Worm (Caenorhabditis elegans) whole organism, L4 larva: ENCODE results near the gene Y67D2.2.
A peak's percentile ranks its signal among the peaks of the same experiment; 100 is the strongest.

Experiments used
- D1046.2 ChIP-seq: fragments of 200-800 bp; sonication (Bioruptor generic); IDR thresholded peaks from 2 replicates; pipeline ENCODE4 v1.3.6; 2022; ENCODE audit warnings: missing genetic modification characterization, missing compliant biosample characterization
- F26F4.8 ChIP-seq: fragments of 200-800 bp; sonication (Bioruptor generic); conservative IDR thresholded peaks from 2 replicates; pipeline ENCODE4 v1.3.6; 2022; ENCODE audit warnings: missing genetic modification characterization, missing compliant biosample characterization
- T20F7.1 ChIP-seq: fragments of 200-800 bp; sonication (Bioruptor generic); optimal IDR thresholded peaks from 2 replicates; lab custom pipeline; 2018; ENCODE audit warnings: mild to moderate bottlenecking, missing genetic modification characterization, missing compliant biosample characterization
- T26A8.4 ChIP-seq: fragments of 200-800 bp; sonication (Bioruptor generic); IDR thresholded peaks from 2 replicates; pipeline ENCODE4 v1.3.6; 2022; ENCODE audit warnings: missing genetic modification characterization, missing compliant biosample characterization
- Y105C5A.15 ChIP-seq: fragments of 200-800 bp; sonication (Bioruptor generic); IDR thresholded peaks from 2 replicates; pipeline ENCODE4 v1.3.6; 2022; ENCODE audit warnings: missing genetic modification characterization, missing compliant biosample characterization
- Y5F2A.4 ChIP-seq: fragments of 200-800 bp; sonication (Bioruptor generic); optimal IDR thresholded peaks from 2 replicates; lab custom pipeline; 2018; ENCODE audit warnings: mild to moderate bottlenecking, missing genetic modification characterization, missing compliant biosample characterization
- Y75B8A.6 ChIP-seq: fragments of 200-800 bp; sonication (Bioruptor generic); IDR thresholded peaks from 2 replicates; pipeline ENCODE4 v1.3.6; 2022; ENCODE audit warnings: missing genetic modification reagents, missing genetic modification characterization, missing compliant biosample characterization
- aly-2 ChIP-seq: sonication (generic microtip); optimal IDR thresholded peaks from 2 replicates; lab custom pipeline; 2018; ENCODE audit warnings: missing biosample characterization, missing genetic modification characterization
- ceh-28 ChIP-seq: fragments of 150-350 bp; optimal IDR thresholded peaks from 2 replicates; lab custom pipeline; 2014; ENCODE audit warnings: missing biosample characterization, missing genetic modification reagents, missing genetic modification characterization
- ceh-62 ChIP-seq: sonication (generic microtip); optimal IDR thresholded peaks from 2 replicates; lab custom pipeline; 2017; ENCODE audit warnings: missing biosample characterization, missing genetic modification characterization
- ceh-82 ChIP-seq: sonication (generic microtip); optimal IDR thresholded peaks from 2 replicates; lab custom pipeline; 2017; ENCODE audit warnings: missing biosample characterization, missing genetic modification characterization
- ctbp-1 ChIP-seq: fragments of 200-800 bp; sonication (Bioruptor generic); IDR thresholded peaks from 2 replicates; pipeline ENCODE4 v1.3.6; 2022; ENCODE audit warnings: missing genetic modification reagents, missing genetic modification characterization, missing compliant biosample characterization
- dmd-6 ChIP-seq: fragments of 200-800 bp; sonication (Bioruptor generic); IDR thresholded peaks from 2 replicates; pipeline ENCODE4 v1.3.6; 2022; ENCODE audit warnings: missing genetic modification reagents, missing genetic modification characterization, missing compliant biosample characterization
- dpl-1 ChIP-seq: fragments of 150-350 bp; optimal IDR thresholded peaks from 2 replicates; lab custom pipeline; 2014; ENCODE audit warnings: missing biosample characterization, missing genetic modification reagents, missing genetic modification characterization
- egl-27 ChIP-seq: sonication (generic microtip); optimal IDR thresholded peaks from 3 replicates; lab custom pipeline; 2017; ENCODE audit warnings: missing biosample characterization, missing genetic modification reagents, missing genetic modification characterization
- lim-7 ChIP-seq: fragments of 200-800 bp; sonication (Bioruptor generic); IDR thresholded peaks from 2 replicates; pipeline ENCODE4 v1.3.6; 2022; ENCODE audit warnings: missing genetic modification characterization, missing compliant biosample characterization
- lin-1 ChIP-seq: fragments of 200-800 bp; sonication (Bioruptor generic); IDR thresholded peaks from 2 replicates; pipeline ENCODE4 v1.3.6; 2022; ENCODE audit warnings: missing genetic modification reagents, missing genetic modification characterization, missing compliant biosample characterization
- lin-15B ChIP-seq: fragments of 150-350 bp; sonication (generic microtip); optimal IDR thresholded peaks from 3 replicates; lab custom pipeline; 2014; ENCODE audit warnings: missing biosample characterization, missing genetic modification characterization
- lin-29 ChIP-seq: fragments of 200-800 bp; sonication (Bioruptor generic); IDR thresholded peaks from 2 replicates; pipeline ENCODE4 v1.3.6; 2022; ENCODE audit warnings: missing genetic modification reagents, missing genetic modification characterization, missing compliant biosample characterization
- lin-38 ChIP-seq: fragments of 200-800 bp; sonication (Bioruptor generic); IDR thresholded peaks from 2 replicates; pipeline ENCODE4 v1.3.6; 2022; ENCODE audit warnings: missing genetic modification reagents, missing genetic modification characterization, missing compliant biosample characterization
- lsy-2 ChIP-seq, 2 experiments: fragments of 150-350 bp in 1 of 2; sonication (generic microtip) in 1 of 2; optimal IDR thresholded peaks; 2 replicates each; lab custom pipeline; 2014 to 2017; ENCODE audit warnings: missing biosample characterization in 2 of 2, missing genetic modification characterization in 2 of 2
- mdt-29 ChIP-seq: fragments of 200-800 bp; sonication (Bioruptor generic); IDR thresholded peaks from 2 replicates; pipeline ENCODE4 v1.3.6; 2022; ENCODE audit warnings: missing genetic modification reagents, missing genetic modification characterization, missing compliant biosample characterization
- mep-1 ChIP-seq: fragments of 150-350 bp; sonication (generic microtip); optimal IDR thresholded peaks from 3 replicates; lab custom pipeline; 2014; ENCODE audit warnings: missing biosample characterization, missing genetic modification characterization
- mxl-2 ChIP-seq: fragments of 200-800 bp; sonication (Bioruptor generic); conservative IDR thresholded peaks from 2 replicates; pipeline ENCODE4 v1.3.6; 2022; ENCODE audit warnings: missing genetic modification reagents, missing genetic modification characterization, missing compliant biosample characterization
- nhr-6 ChIP-seq: fragments of 150-350 bp; optimal IDR thresholded peaks from 2 replicates; lab custom pipeline; 2014; ENCODE audit warnings: missing biosample characterization, missing genetic modification characterization
- nhr-77 ChIP-seq: fragments of 150-350 bp; optimal IDR thresholded peaks from 2 replicates; lab custom pipeline; 2014; ENCODE audit warnings: missing biosample characterization, missing genetic modification characterization
- rbr-2 ChIP-seq: sonication (generic microtip); optimal IDR thresholded peaks from 2 replicates; lab custom pipeline; 2016; ENCODE audit warnings: missing genotype, missing genetic modification characterization, missing compliant biosample characterization
- set-16 ChIP-seq: fragments of 200-800 bp; sonication (Bioruptor generic); IDR thresholded peaks from 2 replicates; pipeline ENCODE4 v1.3.6; 2022; ENCODE audit warnings: missing genetic modification reagents, missing genetic modification characterization, missing compliant biosample characterization
- vab-7 ChIP-seq: fragments of 200-800 bp; sonication (Bioruptor generic); IDR thresholded peaks from 2 replicates; pipeline ENCODE4 v1.3.6; 2022; ENCODE audit warnings: missing genetic modification reagents, missing genetic modification characterization, missing compliant biosample characterization
- zfp-2 ChIP-seq: sonication (generic microtip); optimal IDR thresholded peaks from 2 replicates; lab custom pipeline; 2016; ENCODE audit warnings: mild to moderate bottlenecking, missing genetic modification characterization, missing compliant biosample characterization
- zfp-3 ChIP-seq: fragments of 200-800 bp; sonication (Bioruptor generic); conservative IDR thresholded peaks from 2 replicates; pipeline ENCODE4 v1.3.6; 2022; ENCODE audit warnings: missing genetic modification reagents, missing genetic modification characterization, missing compliant biosample characterization
- zip-11 ChIP-seq: fragments of 200-800 bp; sonication (Bioruptor generic); IDR thresholded peaks from 2 replicates; pipeline ENCODE4 v1.3.6; 2022; ENCODE audit warnings: missing genetic modification characterization, missing compliant biosample characterization
- ztf-7 ChIP-seq: fragments of 150-350 bp; optimal IDR thresholded peaks from 2 replicates; lab custom pipeline; 2014; ENCODE audit warnings: missing biosample characterization, missing genetic modification characterization

The Y67D2.2 gene

ce11 chrIII:1554347-1554746, 4.3 kb upstream of the Y67D2.2 start, which contains the start of gene ddx-35:
ddx-35 (minus strand) TSS chrIII:1554447.
- TF ChIP-seq T26A8.4 (GFP tag; lab: Robert Waterston, UW) (no peak), ceh-28 (tag; lab: Kevin White, UChicago) (no peak), set-16 (GFP tag; lab: Robert Waterston, UW) (peak; percentile 37; the same call in 1 of the 2 replicates)

ce11 chrIII:1570006-1570405, 11.4 kb downstream of the Y67D2.2 start, which contains the start of gene rep-1:
rep-1 (plus strand) TSS chrIII:1570306.
- TF ChIP-seq lsy-2 (tag; optimal IDR thresholded peaks at IDR 0.05; lab: Kevin White, UChicago) (no peak), zfp-2 (tag; lab: Kevin White, UChicago) (no peak), mxl-2 (GFP tag; lab: Robert Waterston, UW) (no peak), lin-1 (GFP tag; lab: Robert Waterston, UW) (no peak), nhr-77 (tag; lab: Kevin White, UChicago) (no peak), zfp-3 (GFP tag; lab: Robert Waterston, UW) (no peak), dmd-6 (GFP tag; lab: Robert Waterston, UW) (no peak), ctbp-1 (GFP tag; lab: Robert Waterston, UW) (no peak), ceh-82 (tag; lab: Kevin White, UChicago) (no peak), mdt-29 (no peak), aly-2 (tag; lab: Kevin White, UChicago) (no peak), lin-15B (no peak), nhr-6 (tag; lab: Kevin White, UChicago) (no peak), egl-27 (tag; lab: Kevin White, UChicago) (no peak), D1046.2 (GFP tag; lab: Robert Waterston, UW) (no peak), ceh-62 (tag; lab: Kevin White, UChicago) (no peak), T20F7.1 (GFP tag; lab: Kevin White, UChicago) (no peak), Y75B8A.6 (GFP tag; lab: Robert Waterston, UW) (no peak)
- TF ChIP-seq, all 104 proteins: peak for 0

ce11 chrIII:1575651-1576050, 17.1 kb downstream of the Y67D2.2 start:
- TF ChIP-seq lin-29 (GFP tag; lab: Robert Waterston, UW) (no peak), ceh-82 (tag; lab: Kevin White, UChicago) (no peak), mep-1 (tag; lab: Kevin White, UChicago) (no peak), nhr-77 (tag; lab: Kevin White, UChicago) (no peak), lin-15B (no peak), vab-7 (GFP tag; lab: Robert Waterston, UW) (no peak), lin-38 (0 out of 2 replicates have a peak, but pooled peaks have one; percentile 14), rbr-2 (tag; lab: Kevin White, UChicago) (no peak), F26F4.8 (GFP tag; lab: Robert Waterston, UW) (no peak), Y105C5A.15 (GFP tag; lab: Robert Waterston, UW) (0 out of 2 replicates have a peak, but pooled peaks have one; percentile 11), set-16 (GFP tag; lab: Robert Waterston, UW) (peak; percentile 77), mxl-2 (GFP tag; lab: Robert Waterston, UW) (no peak), zip-11 (GFP tag; lab: Robert Waterston, UW) (no peak)

DNA sequence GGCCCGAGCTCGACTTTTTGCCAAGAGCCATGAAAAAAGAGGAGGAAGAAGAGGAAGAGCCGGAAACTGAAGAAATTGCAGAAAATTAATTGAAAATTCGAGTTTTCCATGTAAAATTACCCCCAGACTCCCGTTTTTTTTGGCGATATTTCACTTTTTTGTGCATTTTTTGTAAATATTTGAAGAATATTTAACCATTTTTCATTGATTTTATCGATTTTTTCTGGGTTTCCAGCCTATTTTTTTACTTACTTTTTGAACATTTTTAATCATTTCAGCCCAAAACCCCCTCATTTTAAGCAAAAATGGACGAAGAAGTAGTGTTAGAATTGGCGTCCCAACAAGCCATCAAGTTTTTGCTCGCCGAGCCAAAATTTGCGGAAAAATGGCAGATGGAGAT, 17.9 kb downstream of the Y67D2.2 start, which contains the start of gene Y22D7AL.7:
Gene Y22D7AL.7, plus strand, starts transcription at position 301 of the 400 bp plus-strand sequence.
- no peak for TF ChIP-seq ztf-7 (tag; lab: Kevin White, UChicago)

- TF ChIP-seq ceh-28 (tag; lab: Kevin White, UChicago), result peak; percentile 92
- TF ChIP-seq dpl-1 (GFP tag; lab: Kevin White, UChicago), result no peak
Observed at ce11 chrIII:1578566-1578965, 20.0 kb downstream of the Y67D2.2 start.

DNA sequence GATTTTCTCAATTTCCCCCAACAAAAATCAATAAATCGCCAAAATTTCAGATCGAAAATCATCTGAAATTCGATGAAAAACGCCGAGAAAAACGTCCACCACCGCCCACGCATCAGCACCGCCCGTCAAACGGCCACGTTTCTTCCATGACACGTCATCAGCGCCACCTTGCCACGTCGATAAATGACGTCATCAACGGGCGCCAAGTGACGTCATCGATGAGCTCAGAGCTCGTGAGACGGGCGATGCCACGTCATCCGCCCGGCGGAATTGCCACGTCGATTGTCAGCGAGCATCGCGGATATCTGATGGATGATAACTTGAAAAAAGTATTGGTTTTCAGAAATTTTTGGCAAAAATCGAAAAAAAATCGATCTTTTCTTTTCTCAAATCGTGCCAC, 20.4 kb downstream of the Y67D2.2 start:
- TF ChIP-seq ctbp-1 (GFP tag; lab: Robert Waterston, UW) (no peak), ceh-28 (tag; lab: Kevin White, UChicago) (no peak), Y5F2A.4 (no peak), lim-7 (GFP tag; lab: Robert Waterston, UW) (no peak), set-16 (GFP tag; lab: Robert Waterston, UW) (peak; percentile 50), zip-11 (GFP tag; lab: Robert Waterston, UW) (no peak)
